Worm (Caenorhabditis elegans) whole organism, young adult: Measurements from ENCODE around the gene srh-34.

ENCODE experiments used
- B0035.1 ChIP-seq: sonication (generic microtip); optimal IDR thresholded peaks from 2 replicates; lab custom pipeline; 2016; ENCODE audit warnings: missing genetic modification characterization, mild to moderate bottlenecking, missing compliant biosample characterization, missing genotype, missing genetic modification reagents
- C17E4.6 ChIP-seq: fragments of 200-800 bp; sonication (Bioruptor generic); IDR thresholded peaks from 2 replicates; pipeline ENCODE4 v1.3.6; 2022; ENCODE audit warnings: missing genetic modification reagents, missing genetic modification characterization, missing compliant biosample characterization
- bed-1 ChIP-seq: fragments of 200-800 bp; sonication (Bioruptor generic); IDR thresholded peaks from 2 replicates; pipeline ENCODE4 v1.3.6; 2022; ENCODE audit warnings: missing genetic modification reagents, missing genetic modification characterization, missing compliant biosample characterization
- efl-1 ChIP-seq: fragments of 150-350 bp; optimal IDR thresholded peaks from 2 replicates; lab custom pipeline; 2014; ENCODE audit warnings: missing biosample characterization, missing genetic modification reagents, missing genetic modification characterization
- nfyb-1 ChIP-seq: fragments of 200-800 bp; sonication (Bioruptor generic); IDR thresholded peaks from 2 replicates; pipeline ENCODE4 v1.3.6; 2022; ENCODE audit warnings: missing genetic modification reagents, missing genetic modification characterization, missing compliant biosample characterization
- rec-8 ChIP-seq, 2 experiments: sonication (generic microtip); optimal IDR thresholded peaks; 2 replicates each; lab custom pipeline; 2016; ENCODE audit warnings: mild to moderate bottlenecking in 2 of 2, missing genetic modification characterization in 2 of 2, missing genetic modification reagents in 2 of 2, missing genotype in 2 of 2, missing biosample characterization in 1 of 2, missing compliant biosample characterization in 1 of 2, moderate library complexity in 1 of 2
- rpc-1 ChIP-seq, 2 experiments: fragments of 150-350 bp in 1 of 2; sonication (generic microtip) in 1 of 2; optimal IDR thresholded peaks; 2 replicates each; lab custom pipeline; 2014 to 2018; ENCODE audit warnings: missing biosample characterization in 1 of 2, missing genetic modification characterization in 1 of 2, missing genetic modification reagents in 1 of 2, missing genotype in 1 of 2
- ztf-22 ChIP-seq: fragments of 200-800 bp; sonication (Bioruptor generic); optimal IDR thresholded peaks from 2 replicates; lab custom pipeline; 2018; ENCODE audit warnings: mild to moderate bottlenecking, missing genetic modification characterization, moderate library complexity, missing compliant biosample characterization
- ztf-3 ChIP-seq: fragments of 200-800 bp; sonication (Bioruptor generic); optimal IDR thresholded peaks from 2 replicates; lab custom pipeline; 2018; ENCODE audit warnings: mild to moderate bottlenecking, missing genetic modification characterization, missing compliant biosample characterization

- no peak for TF ChIP-seq C17E4.6 (GFP tag; lab: Robert Waterston, UW)
- no peak for TF ChIP-seq rpc-1 (optimal IDR thresholded peaks at IDR 0.05; lab: Kevin White, UChicago)
- TF ChIP-seq rpc-1 (tag; optimal IDR thresholded peaks at IDR 0.05; lab: Kevin White, UChicago), result no peak
- TF ChIP-seq efl-1, result no peak
- no peak for TF ChIP-seq nfyb-1 (GFP tag; lab: Robert Waterston, UW)
- no peak for TF ChIP-seq bed-1 (GFP tag; lab: Robert Waterston, UW)
- no peak for TF ChIP-seq ztf-3 (GFP tag; lab: Kevin White, UChicago)
- TF ChIP-seq rec-8 (tag; optimal IDR thresholded peaks at IDR 0.05; lab: Kevin White, UChicago), result no peak
- no peak for TF ChIP-seq ztf-22 (GFP tag; lab: Kevin White, UChicago)
- no peak for TF ChIP-seq B0035.1
Measured at ce11 chrV:449685-450084, 3.2 kb upstream of the srh-34 start, which contains the start of gene M02H5.8.
